Worm (Caenorhabditis elegans) whole organism, L1 larva: ENCODE measurements around the gene Y37E11AL.3.

Experiments
- C04F5.9 ChIP-seq: sonication (generic microtip); optimal IDR thresholded peaks from 2 replicates; lab custom pipeline; 2016; ENCODE audit warnings: missing genetic modification characterization, missing compliant biosample characterization
- C34B4.2 ChIP-seq: sonication (generic microtip); optimal IDR thresholded peaks from 2 replicates; lab custom pipeline; 2017; ENCODE audit warnings: mild to moderate bottlenecking, missing genetic modification characterization, missing compliant biosample characterization
- F16B12.6 ChIP-seq: fragments of 150-350 bp; optimal IDR thresholded peaks from 2 replicates; lab custom pipeline; 2014; ENCODE audit warnings: missing biosample characterization, missing genetic modification characterization
- Y116A8C.19 ChIP-seq: sonication (generic microtip); optimal IDR thresholded peaks from 2 replicates; lab custom pipeline; 2016; ENCODE audit warnings: missing compliant biosample characterization, missing genetic modification characterization, borderline replicate concordance
- ceh-63 ChIP-seq: fragments of 200-800 bp; sonication (Bioruptor generic); optimal IDR thresholded peaks from 2 replicates; lab custom pipeline; 2018; ENCODE audit warnings: mild to moderate bottlenecking, missing genetic modification characterization, missing compliant biosample characterization
- ceh-82 ChIP-seq, 3 experiments: fragments of 150-350 bp in 1 of 3; sonication (generic microtip) in 2 of 3; optimal IDR thresholded peaks; 2 replicates each; lab custom pipeline; 2014 to 2017; ENCODE audit warnings: missing biosample characterization in 3 of 3, missing genetic modification characterization in 3 of 3
- ceh-88 ChIP-seq: fragments of 200-800 bp; sonication (Bioruptor generic); IDR thresholded peaks from 2 replicates; pipeline ENCODE4 v1.3.6; 2022; ENCODE audit warnings: missing genetic modification characterization, missing compliant biosample characterization
- ceh-90 ChIP-seq: sonication (generic microtip); optimal IDR thresholded peaks from 2 replicates; lab custom pipeline; 2016; ENCODE audit warnings: missing genetic modification characterization, missing compliant biosample characterization
- ces-1 ChIP-seq: fragments of 150-350 bp; optimal IDR thresholded peaks from 2 replicates; lab custom pipeline; 2014; ENCODE audit warnings: missing biosample characterization, missing genetic modification reagents, missing genetic modification characterization
- efl-1 ChIP-seq, 4 experiments: fragments of 150-350 bp; optimal IDR thresholded peaks in 3 of 4; peaks in 1 of 4; 1 replicate in 1 of 4; 2 replicates in 3 of 4; lab custom pipeline; 2014; ENCODE audit warnings: missing biosample characterization in 2 of 4, missing genetic modification characterization in 2 of 4, missing genetic modification reagents in 2 of 4
- efl-3 ChIP-seq: fragments of 200-800 bp; sonication (Bioruptor generic); optimal IDR thresholded peaks from 2 replicates; lab custom pipeline; 2018; ENCODE audit warnings: mild to moderate bottlenecking, missing genetic modification characterization, missing compliant biosample characterization
- egl-27 ChIP-seq, 2 experiments: fragments of 150-350 bp in 1 of 2; sonication (generic microtip); optimal IDR thresholded peaks; 3 replicates each; lab custom pipeline; 2017 to 2018; ENCODE audit warnings: missing biosample characterization in 2 of 2, missing genetic modification characterization in 2 of 2, missing genetic modification reagents in 2 of 2
- elt-2 ChIP-seq: sonication (generic microtip); optimal IDR thresholded peaks from 2 replicates; lab custom pipeline; 2016; ENCODE audit warnings: missing genetic modification characterization, mild to moderate bottlenecking, inconsistent platforms, missing compliant biosample characterization, missing genetic modification reagents
- elt-3 ChIP-seq, 6 experiments: fragments of 150-350 bp in 1 of 6; sonication (generic microtip); optimal IDR thresholded peaks; 2 replicates each; lab custom pipeline; 2017 to 2018; ENCODE audit warnings: missing biosample characterization in 6 of 6, missing genetic modification characterization in 6 of 6, inconsistent platforms in 1 of 6
- ets-5 ChIP-seq: fragments of 200-800 bp; sonication (Bioruptor generic); IDR thresholded peaks from 2 replicates; pipeline ENCODE4 v1.3.6; 2022; ENCODE audit warnings: missing genetic modification characterization, missing compliant biosample characterization
- fkh-4 ChIP-seq: sonication (generic microtip); optimal IDR thresholded peaks from 2 replicates; lab custom pipeline; 2016; ENCODE audit warnings: missing compliant biosample characterization, missing genetic modification characterization, borderline replicate concordance
- fkh-8 ChIP-seq: sonication (generic microtip); optimal IDR thresholded peaks from 2 replicates; lab custom pipeline; 2016; ENCODE audit warnings: mild to moderate bottlenecking, missing genetic modification characterization, missing compliant biosample characterization
- grh-1 ChIP-seq: fragments of 200-800 bp; sonication (Bioruptor generic); IDR thresholded peaks from 2 replicates; pipeline ENCODE4 v1.3.6; 2022; ENCODE audit warnings: missing genetic modification reagents, missing genetic modification characterization, missing compliant biosample characterization
- hpl-2 ChIP-seq: fragments of 150-350 bp; optimal IDR thresholded peaks from 2 replicates; lab custom pipeline; 2014; ENCODE audit warnings: missing biosample characterization, missing genetic modification reagents, missing genetic modification characterization
- lin-13 ChIP-seq: fragments of 150-350 bp; optimal IDR thresholded peaks from 2 replicates; lab custom pipeline; 2014; ENCODE audit warnings: missing biosample characterization, missing genetic modification reagents, missing genetic modification characterization
- lin-14 ChIP-seq: fragments of 200-800 bp; sonication (Bioruptor generic); optimal IDR thresholded peaks from 2 replicates; lab custom pipeline; 2018; ENCODE audit warnings: mild to moderate bottlenecking, missing genetic modification characterization, moderate library complexity, missing compliant biosample characterization
- lin-15B ChIP-seq: fragments of 150-350 bp; sonication (generic microtip); optimal IDR thresholded peaks from 3 replicates; lab custom pipeline; 2014; ENCODE audit warnings: missing biosample characterization, missing genetic modification characterization
- lin-35 ChIP-seq, 2 experiments: fragments of 150-350 bp; optimal IDR thresholded peaks; 2 replicates each; lab custom pipeline; 2014; ENCODE audit warnings: missing biosample characterization in 2 of 2, missing genetic modification characterization in 2 of 2, missing genetic modification reagents in 2 of 2
- lin-39 ChIP-seq: fragments of 150-350 bp; optimal IDR thresholded peaks from 2 replicates; lab custom pipeline; 2014; ENCODE audit warnings: missing biosample characterization, missing genetic modification reagents, missing genetic modification characterization
- lir-3 ChIP-seq: sonication (generic microtip); optimal IDR thresholded peaks from 2 replicates; lab custom pipeline; 2016; ENCODE audit warnings: mild to moderate bottlenecking, missing genetic modification characterization, moderate library complexity, missing compliant biosample characterization; ENCODE audit not compliant: poor library complexity
- lsy-2 ChIP-seq, 2 experiments: fragments of 150-350 bp; optimal IDR thresholded peaks; 2 replicates each; lab custom pipeline; 2014; ENCODE audit warnings: missing biosample characterization in 2 of 2, missing genetic modification characterization in 2 of 2
- mdl-1 ChIP-seq, 2 experiments: fragments of 150-350 bp; optimal IDR thresholded peaks; 2 replicates each; lab custom pipeline; 2014 to 2017; ENCODE audit warnings: missing biosample characterization in 2 of 2, missing genetic modification characterization in 2 of 2, inconsistent platforms in 1 of 2
- mef-2 ChIP-seq: fragments of 150-350 bp; optimal IDR thresholded peaks from 2 replicates; lab custom pipeline; 2014; ENCODE audit warnings: missing biosample characterization, missing genetic modification characterization
- mep-1 ChIP-seq: fragments of 150-350 bp; optimal IDR thresholded peaks from 2 replicates; lab custom pipeline; 2014; ENCODE audit warnings: missing biosample characterization, missing genetic modification characterization
- nhr-237 ChIP-seq: fragments of 150-350 bp; optimal IDR thresholded peaks from 2 replicates; lab custom pipeline; 2014; ENCODE audit warnings: missing biosample characterization, missing genetic modification characterization
- nhr-28 ChIP-seq: fragments of 150-350 bp; optimal IDR thresholded peaks from 2 replicates; lab custom pipeline; 2014; ENCODE audit warnings: missing biosample characterization, missing genetic modification characterization
- nhr-47 ChIP-seq: sonication (generic microtip); optimal IDR thresholded peaks from 2 replicates; lab custom pipeline; 2016; ENCODE audit warnings: mild to moderate bottlenecking, missing genetic modification characterization, moderate library complexity, missing compliant biosample characterization
- nhr-71 ChIP-seq: sonication (generic microtip); optimal IDR thresholded peaks from 2 replicates; lab custom pipeline; 2016; ENCODE audit warnings: mild to moderate bottlenecking, missing genetic modification characterization, moderate library complexity, missing compliant biosample characterization
- nhr-76 ChIP-seq: sonication (generic microtip); optimal IDR thresholded peaks from 2 replicates; lab custom pipeline; 2017; ENCODE audit warnings: missing biosample characterization, missing genetic modification characterization
- nhr-77 ChIP-seq: fragments of 150-350 bp; optimal IDR thresholded peaks from 2 replicates; lab custom pipeline; 2014; ENCODE audit warnings: missing biosample characterization, missing genetic modification characterization
- nhr-84 ChIP-seq: sonication (generic microtip); optimal IDR thresholded peaks from 2 replicates; lab custom pipeline; 2017; ENCODE audit warnings: missing biosample characterization, missing genetic modification characterization
- pax-3 ChIP-seq: fragments of 200-800 bp; sonication (Bioruptor generic); optimal IDR thresholded peaks from 2 replicates; lab custom pipeline; 2018; ENCODE audit warnings: mild to moderate bottlenecking, missing genetic modification characterization, moderate library complexity, missing compliant biosample characterization
- rnt-1 ChIP-seq: sonication (generic microtip); optimal IDR thresholded peaks from 2 replicates; lab custom pipeline; 2016; ENCODE audit warnings: mild to moderate bottlenecking, missing genetic modification characterization, moderate library complexity, missing compliant biosample characterization
- skn-1 ChIP-seq: fragments of 150-350 bp; optimal IDR thresholded peaks from 2 replicates; lab custom pipeline; 2014; ENCODE audit warnings: missing biosample characterization, missing genetic modification characterization
- snpc-4 ChIP-seq: fragments of 150-350 bp; optimal IDR thresholded peaks from 2 replicates; lab custom pipeline; 2014; ENCODE audit warnings: missing biosample characterization, missing genetic modification characterization
- sox-4 ChIP-seq: sonication (generic microtip); optimal IDR thresholded peaks from 2 replicates; lab custom pipeline; 2016; ENCODE audit warnings: missing genetic modification characterization, missing compliant biosample characterization
- swsn-7 ChIP-seq: sonication (generic microtip); optimal IDR thresholded peaks from 2 replicates; lab custom pipeline; 2016; ENCODE audit warnings: missing genetic modification characterization, missing compliant biosample characterization
- tlp-1 ChIP-seq: fragments of 150-350 bp; optimal IDR thresholded peaks from 2 replicates; lab custom pipeline; 2014; ENCODE audit warnings: missing biosample characterization, missing genetic modification characterization
- unc-130 ChIP-seq: fragments of 150-350 bp; optimal IDR thresholded peaks from 2 replicates; lab custom pipeline; 2017; ENCODE audit warnings: missing biosample characterization, missing genetic modification characterization, inconsistent platforms
- unc-62 ChIP-seq: fragments of 150-350 bp; optimal IDR thresholded peaks from 2 replicates; lab custom pipeline; 2014; ENCODE audit warnings: missing biosample characterization, missing genetic modification reagents, missing genetic modification characterization
- unc-86 ChIP-seq: sonication (generic microtip); optimal IDR thresholded peaks from 2 replicates; lab custom pipeline; 2016; ENCODE audit warnings: missing genetic modification characterization, missing compliant biosample characterization
- unc-98 ChIP-seq: fragments of 200-800 bp; sonication (Bioruptor generic); IDR thresholded peaks from 2 replicates; pipeline ENCODE4 v1.3.6; 2022; ENCODE audit warnings: missing genetic modification characterization, missing compliant biosample characterization
- vab-15 ChIP-seq: sonication (generic microtip); optimal IDR thresholded peaks from 2 replicates; lab custom pipeline; 2017; ENCODE audit warnings: missing genotype, mild to moderate bottlenecking, missing genetic modification characterization, missing compliant biosample characterization
- zag-1 ChIP-seq: fragments of 150-350 bp; optimal IDR thresholded peaks from 2 replicates; lab custom pipeline; 2014; ENCODE audit warnings: missing biosample characterization, missing genetic modification characterization
- zip-4 ChIP-seq: fragments of 200-800 bp; sonication (Bioruptor generic); optimal IDR thresholded peaks from 2 replicates; lab custom pipeline; 2018; ENCODE audit warnings: mild to moderate bottlenecking, missing genetic modification characterization, moderate library complexity, missing compliant biosample characterization
- ztf-11 ChIP-seq, 2 experiments: sonication (generic microtip); optimal IDR thresholded peaks; 2 replicates each; lab custom pipeline; 2016 to 2017; ENCODE audit warnings: missing genetic modification characterization in 2 of 2, missing biosample characterization in 1 of 2, missing compliant biosample characterization in 1 of 2
- ztf-4 ChIP-seq: fragments of 150-350 bp; optimal IDR thresholded peaks from 2 replicates; lab custom pipeline; 2014; ENCODE audit warnings: missing biosample characterization, missing genetic modification characterization

Y37E11AL.3 gene

ce11 chrIV:3725845-3726244, 31.1 kb downstream of the Y37E11AL.3 start, which contains the start of gene smgl-2:
TSS of gene smgl-2 (plus strand) at chrIV:3726164.
- TF ChIP-seq grh-1 (GFP tag; lab: Robert Waterston, UW) = peak; percentile 64
- peak; percentile 69 for TF ChIP-seq zip-4 (GFP tag; lab: Kevin White, UChicago)
- peak; percentile 77 for TF ChIP-seq unc-86
- no peak for TF ChIP-seq lir-3 (tag; lab: Kevin White, UChicago)
- TF ChIP-seq Y116A8C.19 (tag; lab: Kevin White, UChicago) = no peak
- TF ChIP-seq lin-39 (tag; lab: Kevin White, UChicago) = peak; percentile 71
- TF ChIP-seq mep-1 (tag; lab: Kevin White, UChicago) = peak; percentile 97
- TF ChIP-seq ceh-63 (GFP tag; lab: Kevin White, UChicago) = no peak
- TF ChIP-seq nhr-84 = no peak
- peak; percentile 100 for TF ChIP-seq F16B12.6
- TF ChIP-seq unc-98 (GFP tag; lab: Robert Waterston, UW) = no peak
- TF ChIP-seq efl-1 (optimal IDR thresholded peaks at IDR 0.05; lab: Kevin White, UChicago) = peak; percentile 73 to 87
- TF ChIP-seq efl-1 (GFP tag; optimal IDR thresholded peaks at IDR 0.05 in 1 of 2; lab: Kevin White, UChicago) = peak; percentile 88 to 99
- peak in 1 of 2 experiments; percentile 64 for TF ChIP-seq mdl-1 (tag; optimal IDR thresholded peaks at IDR 0.05; lab: Kevin White, UChicago)
- peak; percentile 22 for TF ChIP-seq C04F5.9
- TF ChIP-seq lin-15B (tag; lab: Kevin White, UChicago) = peak; percentile 80
- TF ChIP-seq elt-3 (tag; optimal IDR thresholded peaks at IDR 0.05; lab: Kevin White, UChicago) = peak in 2 of 6 experiments; percentile 46 to 53
- TF ChIP-seq unc-62 (GFP tag; lab: Kevin White, UChicago) = no peak
- TF ChIP-seq nhr-237 (tag; lab: Kevin White, UChicago) = no peak
- TF ChIP-seq lin-13 (GFP tag; lab: Kevin White, UChicago) = peak; percentile 75
- TF ChIP-seq vab-15 (tag; lab: Kevin White, UChicago) = no peak
- TF ChIP-seq ces-1 (GFP tag; lab: Kevin White, UChicago) = no peak
- TF ChIP-seq zag-1 (tag; lab: Kevin White, UChicago) = no peak
- TF ChIP-seq unc-130 (tag; lab: Kevin White, UChicago) = peak; percentile 48
- no peak for TF ChIP-seq nhr-28 (tag; lab: Kevin White, UChicago)
- no peak for TF ChIP-seq nhr-76 (tag; lab: Kevin White, UChicago)
- TF ChIP-seq efl-3 (GFP tag; lab: Kevin White, UChicago) = no peak
- TF ChIP-seq ceh-88 (GFP tag; lab: Robert Waterston, UW) = peak; percentile 52; the same call in 1 of the 2 replicates
- TF ChIP-seq ets-5 = no peak
- TF ChIP-seq skn-1 = peak; percentile 47
- TF ChIP-seq C34B4.2 = no peak
- TF ChIP-seq lin-14 = no peak
- TF ChIP-seq lsy-2 (tag; optimal IDR thresholded peaks at IDR 0.05; lab: Kevin White, UChicago) = peak; percentile 86 to 88
- TF ChIP-seq egl-27 (tag; optimal IDR thresholded peaks at IDR 0.05; lab: Kevin White, UChicago) = no peak
- TF ChIP-seq ceh-90 (tag; lab: Kevin White, UChicago) = no peak
- TF ChIP-seq fkh-8 (tag; lab: Kevin White, UChicago) = peak; percentile 66
- TF ChIP-seq mef-2 (tag; lab: Kevin White, UChicago) = peak; percentile 32
- TF ChIP-seq sox-4 (tag; lab: Kevin White, UChicago) = peak; percentile 44
- peak; percentile 63 for TF ChIP-seq snpc-4 (tag; lab: Kevin White, UChicago)
- no peak for TF ChIP-seq rnt-1 (tag; lab: Kevin White, UChicago)
- peak; percentile 88 for TF ChIP-seq nhr-47 (tag; lab: Kevin White, UChicago)
- TF ChIP-seq ceh-82 (tag; optimal IDR thresholded peaks at IDR 0.05; lab: Kevin White, UChicago) = peak; percentile 51 to 82 (median 77)
- no peak for TF ChIP-seq tlp-1 (tag; lab: Kevin White, UChicago)
- TF ChIP-seq fkh-4 (tag; lab: Kevin White, UChicago) = no peak
- peak; percentile 50 for TF ChIP-seq pax-3 (tag; lab: Kevin White, UChicago)
- TF ChIP-seq swsn-7 (tag; lab: Kevin White, UChicago) = peak; percentile 82
- TF ChIP-seq ztf-4 (tag; lab: Kevin White, UChicago) = no peak
- TF ChIP-seq elt-2 = peak; percentile 1
- peak; percentile 74 to 88 for TF ChIP-seq lin-35 (GFP tag; optimal IDR thresholded peaks at IDR 0.05; lab: Kevin White, UChicago)
- TF ChIP-seq nhr-71 (tag; lab: Kevin White, UChicago) = peak; percentile 86
- TF ChIP-seq hpl-2 (GFP tag; lab: Kevin White, UChicago) = peak; percentile 13
- peak in 1 of 2 experiments; percentile 52 for TF ChIP-seq ztf-11 (tag; optimal IDR thresholded peaks at IDR 0.05; lab: Kevin White, UChicago)
- TF ChIP-seq nhr-77 (tag; lab: Kevin White, UChicago) = no peak
